Worm (Caenorhabditis elegans) whole organism, L4 larva: Measurements from ENCODE around the gene K01G5.8.
A peak's percentile ranks its signal among the peaks of the same experiment; 100 is the strongest.

ENCODE experiments used
- ceh-28 ChIP-seq: fragments of 150-350 bp; optimal IDR thresholded peaks from 2 replicates; lab custom pipeline; 2014; ENCODE audit warnings: missing biosample characterization, missing genetic modification reagents, missing genetic modification characterization
- dpl-1 ChIP-seq: fragments of 150-350 bp; optimal IDR thresholded peaks from 2 replicates; lab custom pipeline; 2014; ENCODE audit warnings: missing biosample characterization, missing genetic modification reagents, missing genetic modification characterization
- egl-27 ChIP-seq: sonication (generic microtip); optimal IDR thresholded peaks from 3 replicates; lab custom pipeline; 2017; ENCODE audit warnings: missing biosample characterization, missing genetic modification reagents, missing genetic modification characterization
- pha-4 ChIP-seq, 2 experiments: fragments of 150-350 bp in 1 of 2; fragments of 200-800 bp in 1 of 2; sonication (Bioruptor generic) in 1 of 2; IDR thresholded peaks in 1 of 2; optimal IDR thresholded peaks in 1 of 2; 2 replicates each; pipeline versions ENCODE4 v1.3.6 to Lab custom; 2014 to 2022; ENCODE audit warnings: missing genetic modification characterization in 2 of 2, missing genetic modification reagents in 2 of 2, missing biosample characterization in 1 of 2, missing compliant biosample characterization in 1 of 2
- skn-1 ChIP-seq: fragments of 150-350 bp; optimal IDR thresholded peaks from 2 replicates; lab custom pipeline; 2014; ENCODE audit warnings: missing biosample characterization, missing genetic modification characterization
- unc-62 ChIP-seq, 3 experiments: fragments of 150-350 bp in 1 of 3; sonication (generic microtip); optimal IDR thresholded peaks in 2 of 3; peaks in 1 of 3; 1 replicate in 1 of 3; 2 replicates in 2 of 3; lab custom pipeline; 2014 to 2017; ENCODE audit warnings: missing biosample characterization in 3 of 3, missing genetic modification characterization in 3 of 3, missing genetic modification reagents in 3 of 3, missing genotype in 1 of 3
- zag-1 ChIP-seq: fragments of 150-350 bp; optimal IDR thresholded peaks from 2 replicates; lab custom pipeline; 2014; ENCODE audit warnings: missing biosample characterization, missing genetic modification characterization
- zip-2 ChIP-seq: fragments of 150-350 bp; optimal IDR thresholded peaks from 2 replicates; lab custom pipeline; 2014; ENCODE audit warnings: missing biosample characterization, missing genetic modification characterization
- ztf-11 ChIP-seq: fragments of 150-350 bp; optimal IDR thresholded peaks from 2 replicates; lab custom pipeline; 2014; ENCODE audit warnings: missing biosample characterization, missing genetic modification characterization

- no peak for TF ChIP-seq ztf-11
- peak in 1 of 2 experiments; percentile 62 for TF ChIP-seq unc-62 (GFP tag; optimal IDR thresholded peaks at IDR 0.05 in 1 of 2; lab: Kevin White, UChicago)
- TF ChIP-seq unc-62 (tag; optimal IDR thresholded peaks at IDR 0.05; lab: Kevin White, UChicago): no peak
- no peak for TF ChIP-seq dpl-1 (GFP tag; lab: Kevin White, UChicago)
- no peak for TF ChIP-seq ceh-28 (tag; lab: Kevin White, UChicago)
- 0 out of 2 replicates have a peak, but pooled peaks have one; percentile 44 for TF ChIP-seq pha-4 (GFP tag; IDR thresholded peaks at IDR 0.05; lab: Robert Waterston, UW)
- TF ChIP-seq pha-4 (tag; optimal IDR thresholded peaks at IDR 0.05; lab: Kevin White, UChicago): no peak
- TF ChIP-seq zip-2: no peak
- TF ChIP-seq skn-1 (tag; lab: Kevin White, UChicago): no peak
- TF ChIP-seq zag-1: no peak
- TF ChIP-seq egl-27 (tag; lab: Kevin White, UChicago): no peak
Observed at ce11 chrIII:10711192-10711673, 29.3 kb downstream of the K01G5.8 start, which contains the start of gene W09D10.5.
